Worm (Caenorhabditis elegans) whole organism, L2 larva: ENCODE measurements around the gene pph-4.1.

ENCODE experiments used
- ZK546.5 ChIP-seq: sonication (generic microtip); optimal IDR thresholded peaks from 2 replicates; lab custom pipeline; 2017; ENCODE audit warnings: missing biosample characterization, missing genetic modification characterization
- aly-2 ChIP-seq: fragments of 150-350 bp; optimal IDR thresholded peaks from 2 replicates; lab custom pipeline; 2014; ENCODE audit warnings: missing biosample characterization, missing genetic modification characterization
- ama-1 ChIP-seq: fragments of 150-350 bp; optimal IDR thresholded peaks from 2 replicates; lab custom pipeline; 2018; ENCODE audit warnings: inconsistent platforms
- blmp-1 ChIP-seq: sonication (generic microtip); optimal IDR thresholded peaks from 2 replicates; lab custom pipeline; 2017; ENCODE audit warnings: missing genetic modification characterization, mild to moderate bottlenecking, missing compliant biosample characterization, antibody characterized with exemption, moderate library complexity; ENCODE audit not compliant: insufficient read depth
- dmd-4 ChIP-seq: sonication (generic microtip); optimal IDR thresholded peaks from 2 replicates; lab custom pipeline; 2017; ENCODE audit warnings: missing biosample characterization, missing genetic modification characterization
- fos-1 ChIP-seq: fragments of 150-350 bp; optimal IDR thresholded peaks from 2 replicates; lab custom pipeline; 2014; ENCODE audit warnings: missing biosample characterization, missing genetic modification characterization
- lin-39 ChIP-seq: fragments of 150-350 bp; optimal IDR thresholded peaks from 2 replicates; lab custom pipeline; 2014; ENCODE audit warnings: missing biosample characterization, missing genetic modification reagents, missing genetic modification characterization
- nhr-12 ChIP-seq: fragments of 150-350 bp; optimal IDR thresholded peaks from 2 replicates; lab custom pipeline; 2014; ENCODE audit warnings: missing biosample characterization, missing genetic modification characterization
- nhr-237 ChIP-seq: fragments of 150-350 bp; optimal IDR thresholded peaks from 2 replicates; lab custom pipeline; 2014; ENCODE audit warnings: missing biosample characterization, missing genetic modification characterization
- nhr-77 ChIP-seq: fragments of 150-350 bp; optimal IDR thresholded peaks from 2 replicates; lab custom pipeline; 2014; ENCODE audit warnings: missing biosample characterization, missing genetic modification characterization
- skn-1 ChIP-seq: sonication (generic microtip); optimal IDR thresholded peaks from 2 replicates; lab custom pipeline; 2017; ENCODE audit warnings: missing biosample characterization, missing genetic modification characterization
- unc-39 ChIP-seq: fragments of 150-350 bp; optimal IDR thresholded peaks from 2 replicates; lab custom pipeline; 2014; ENCODE audit warnings: missing biosample characterization, missing genetic modification characterization
- ztf-1 ChIP-seq: fragments of 200-800 bp; sonication (Bioruptor generic); conservative IDR thresholded peaks from 2 replicates; pipeline ENCODE4 v1.3.6; 2022; ENCODE audit warnings: missing genetic modification characterization, missing compliant biosample characterization

DNA sequence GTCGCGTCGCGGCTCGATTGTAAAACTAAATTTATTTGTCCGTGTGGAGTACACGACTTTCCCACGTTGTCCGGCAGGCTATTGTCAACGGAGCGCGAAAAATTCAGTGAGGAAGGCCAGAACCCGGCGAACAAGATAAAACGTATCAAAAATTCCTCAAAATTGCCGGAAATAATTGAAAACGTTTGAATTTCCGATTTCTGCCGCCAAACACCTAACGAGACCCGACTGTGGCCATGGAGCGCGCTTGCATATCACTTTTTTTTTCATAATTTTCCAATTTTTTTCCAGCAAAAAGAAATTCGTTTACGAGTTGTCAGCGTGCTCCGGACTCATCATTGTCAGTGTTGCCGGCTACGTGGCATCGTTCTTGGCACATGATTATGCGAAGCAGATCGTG lies 47.3 kb upstream of the pph-4.1 start:
- TF ChIP-seq fos-1 (tag; lab: Kevin White, UChicago) (no peak), skn-1 (tag; lab: Kevin White, UChicago) (no peak), ztf-1 (GFP tag; lab: Robert Waterston, UW) (no peak), unc-39 (tag; lab: Kevin White, UChicago) (no peak), nhr-237 (no peak), dmd-4 (tag; lab: Kevin White, UChicago) (no peak), blmp-1 (tag; lab: Kevin White, UChicago) (no peak), nhr-77 (no peak), lin-39 (tag; lab: Kevin White, UChicago) (no peak), ama-1 (lab: Kevin White, UChicago) (no peak), aly-2 (no peak), ZK546.5 (tag; lab: Kevin White, UChicago) (no peak), nhr-12 (tag; lab: Kevin White, UChicago) (no peak)
